Worm (Caenorhabditis elegans) whole organism, late embryonic: Measurements from ENCODE around the gene W02D7.12.

Experiments
- ama-1 ChIP-seq: fragments of 150-350 bp; optimal IDR thresholded peaks from 2 replicates; lab custom pipeline; 2014
- ceh-31 ChIP-seq: sonication (generic microtip); optimal IDR thresholded peaks from 2 replicates; lab custom pipeline; 2016; ENCODE audit warnings: missing genetic modification characterization, missing compliant biosample characterization
- pros-1 ChIP-seq: fragments of 150-350 bp; optimal IDR thresholded peaks from 2 replicates; lab custom pipeline; 2014; ENCODE audit warnings: missing biosample characterization, missing genetic modification reagents, missing genetic modification characterization

- TF ChIP-seq ama-1: no peak
- no peak for TF ChIP-seq pros-1 (tag; lab: Kevin White, UChicago)
- no peak for TF ChIP-seq ceh-31
Measured at ce11 chrV:8355435-8356212, 44.3 kb downstream of the W02D7.12 start, which contains the start of gene mom-2.
